Fruit fly (Drosophila melanogaster) whole organism, embryonic: Measurements from ENCODE around the gene SrpRalpha.

ENCODE experiments used
- Abd-B ChIP-seq: fragments of 200-800 bp; sonication (Bioruptor generic); optimal IDR thresholded peaks from 2 replicates; lab custom pipeline; 2018; ENCODE audit warnings: missing biosample characterization, mild to moderate bottlenecking, missing genetic modification characterization, moderate library complexity
- Aef1 ChIP-seq: fragments of 200-800 bp; sonication (Bioruptor generic); IDR thresholded peaks from 3 replicates; pipeline ENCODE4 v1.3.6; 2022; ENCODE audit warnings: missing biosample characterization, missing genetic modification characterization
- CG10147 ChIP-seq: fragments of 200-800 bp; sonication (Bioruptor generic); optimal IDR thresholded peaks from 2 replicates; lab custom pipeline; 2019; ENCODE audit warnings: missing biosample characterization, mild to moderate bottlenecking, missing genetic modification characterization, moderate library complexity
- CG1024 ChIP-seq: fragments of 200-800 bp; sonication (Bioruptor generic); IDR thresholded peaks from 2 replicates; pipeline ENCODE4 v1.3.6; 2022; ENCODE audit warnings: missing biosample characterization, missing genetic modification characterization
- CG10654 ChIP-seq: fragments of 200-800 bp; sonication (Bioruptor generic); optimal IDR thresholded peaks from 2 replicates; lab custom pipeline; 2016; ENCODE audit warnings: missing biosample characterization, missing genetic modification characterization
- CG10979 ChIP-seq: fragments of 200-800 bp; sonication (Bioruptor generic); optimal IDR thresholded peaks from 2 replicates; lab custom pipeline; 2018; ENCODE audit warnings: missing biosample characterization, mild to moderate bottlenecking, missing genetic modification characterization, moderate library complexity
- CG11560 ChIP-seq: fragments of 200-800 bp; sonication (Bioruptor generic); IDR thresholded peaks from 3 replicates; pipeline ENCODE4 v1.3.6; 2022; ENCODE audit warnings: missing biosample characterization, missing genetic modification characterization
- CG12071 ChIP-seq: fragments of 200-800 bp; sonication (Bioruptor generic); optimal IDR thresholded peaks from 3 replicates; lab custom pipeline; 2018; ENCODE audit warnings: missing biosample characterization, mild to moderate bottlenecking, missing genetic modification characterization
- CG12236 ChIP-seq: fragments of 200-800 bp; sonication (Bioruptor generic); optimal IDR thresholded peaks from 2 replicates; lab custom pipeline; 2016; ENCODE audit warnings: missing biosample characterization, missing genetic modification characterization
- CG13287 ChIP-seq: fragments of 200-800 bp; sonication (Bioruptor generic); IDR thresholded peaks from 2 replicates; pipeline ENCODE4 v1.3.6; 2022; ENCODE audit warnings: missing biosample characterization, missing genetic modification characterization; ENCODE audit not compliant: partially characterized antibody
- CG16863 ChIP-seq: fragments of 200-800 bp; sonication (Bioruptor generic); optimal IDR thresholded peaks from 3 replicates; lab custom pipeline; 2016; ENCODE audit warnings: missing biosample characterization, missing genetic modification characterization
- CG2120 ChIP-seq: fragments of 200-800 bp; sonication (Bioruptor generic); optimal IDR thresholded peaks from 3 replicates; lab custom pipeline; 2016; ENCODE audit warnings: missing biosample characterization, missing genetic modification characterization
- CG2129 ChIP-seq: fragments of 200-800 bp; sonication (Bioruptor generic); IDR thresholded peaks from 2 replicates; pipeline ENCODE4 v1.3.6; 2022; ENCODE audit warnings: missing biosample characterization, missing genetic modification characterization; ENCODE audit not compliant: partially characterized antibody
- CG32532 ChIP-seq: fragments of 200-800 bp; sonication (Bioruptor generic); IDR thresholded peaks from 2 replicates; pipeline ENCODE4 v1.3.6; 2022; ENCODE audit warnings: missing biosample characterization, missing genetic modification characterization
- CG32767 ChIP-seq: fragments of 200-800 bp; sonication (Bioruptor generic); IDR thresholded peaks from 2 replicates; pipeline ENCODE4 v1.3.6; 2022; ENCODE audit warnings: missing biosample characterization, missing genetic modification characterization
- CG32772 ChIP-seq: fragments of 200-800 bp; sonication (Bioruptor generic); IDR thresholded peaks from 2 replicates; pipeline ENCODE4 v1.3.6; 2022; ENCODE audit warnings: missing biosample characterization, missing genetic modification characterization
- CG4617 ChIP-seq: fragments of 200-800 bp; sonication (Bioruptor generic); optimal IDR thresholded peaks from 3 replicates; lab custom pipeline; 2016; ENCODE audit warnings: missing biosample characterization, missing genetic modification characterization, borderline replicate concordance
- CG4730 ChIP-seq: fragments of 200-800 bp; sonication (Bioruptor generic); IDR thresholded peaks from 2 replicates; pipeline ENCODE4 v1.3.6; 2022; ENCODE audit warnings: missing biosample characterization, missing genetic modification characterization
- CG6791 ChIP-seq: fragments of 200-800 bp; sonication (Bioruptor generic); IDR thresholded peaks from 3 replicates; pipeline ENCODE4 v1.3.6; 2022; ENCODE audit warnings: missing biosample characterization, missing genetic modification characterization; ENCODE audit not compliant: partially characterized antibody
- CG7745 ChIP-seq: fragments of 200-800 bp; sonication (Bioruptor generic); optimal IDR thresholded peaks from 2 replicates; lab custom pipeline; 2018; ENCODE audit warnings: missing biosample characterization, mild to moderate bottlenecking, missing genetic modification characterization, moderate library complexity
- CG9797 ChIP-seq: fragments of 200-800 bp; sonication (Bioruptor generic); optimal IDR thresholded peaks from 3 replicates; lab custom pipeline; 2018; ENCODE audit warnings: missing biosample characterization, mild to moderate bottlenecking, missing genetic modification characterization
- Dll ChIP-seq: fragments of 200-800 bp; sonication (Bioruptor generic); IDR thresholded peaks from 4 replicates; pipeline ENCODE4 v1.3.6; 2022; ENCODE audit warnings: missing biosample characterization, missing genetic modification characterization; ENCODE audit not compliant: partially characterized antibody
- Doc2 ChIP-seq: fragments of 200-800 bp; sonication (Bioruptor generic); IDR thresholded peaks from 2 replicates; pipeline ENCODE4 v1.3.6; 2022; ENCODE audit warnings: missing biosample characterization, missing genetic modification characterization
- Dref ChIP-seq: fragments of 200-800 bp; sonication (Bioruptor generic); IDR thresholded peaks from 2 replicates; pipeline ENCODE4 v1.3.6; 2022; ENCODE audit warnings: missing biosample characterization, missing genetic modification characterization
- E2f2 ChIP-seq: fragments of 200-800 bp; sonication (Bioruptor generic); IDR thresholded peaks from 2 replicates; pipeline ENCODE4 v1.3.6; 2022; ENCODE audit warnings: missing biosample characterization, missing genetic modification characterization
- Ets65A ChIP-seq: fragments of 200-800 bp; sonication (Bioruptor generic); peaks from one replicate; lab custom pipeline; 2016; ENCODE audit warnings: missing biosample characterization, missing genetic modification characterization
- MBD-R2 ChIP-seq: fragments of 200-800 bp; sonication (Bioruptor generic); IDR thresholded peaks from 2 replicates; pipeline ENCODE4 v1.3.6; 2022; ENCODE audit warnings: missing biosample characterization, missing genetic modification characterization
- MESR4 ChIP-seq: fragments of 200-800 bp; sonication (Bioruptor generic); optimal IDR thresholded peaks from 2 replicates; lab custom pipeline; 2018; ENCODE audit warnings: missing biosample characterization, mild to moderate bottlenecking, missing genetic modification characterization, moderate library complexity
- NK7.1 ChIP-seq: fragments of 200-800 bp; sonication (Bioruptor generic); optimal IDR thresholded peaks from 3 replicates; lab custom pipeline; 2016; ENCODE audit warnings: missing biosample characterization, missing genetic modification characterization
- Rfx ChIP-seq: fragments of 200-800 bp; sonication (Bioruptor generic); IDR thresholded peaks from 2 replicates; pipeline ENCODE4 v1.3.6; 2022; ENCODE audit warnings: missing biosample characterization, missing genetic modification characterization
- Sin3A ChIP-seq: fragments of >200 bp; optimal IDR thresholded peaks from 2 replicates; lab custom pipeline; 2018
- YL-1 ChIP-seq: fragments of 200-800 bp; sonication (Bioruptor generic); optimal IDR thresholded peaks from 3 replicates; lab custom pipeline; 2017; ENCODE audit warnings: missing biosample characterization, mild to moderate bottlenecking, missing genetic modification characterization
- chif ChIP-seq, 2 experiments: fragments of 200-800 bp; sonication (Bioruptor generic); optimal IDR thresholded peaks; 3 replicates each; lab custom pipeline; 2016; ENCODE audit warnings: missing biosample characterization in 2 of 2, missing genetic modification characterization in 2 of 2
- dimm ChIP-seq: fragments of 200-800 bp; sonication (Bioruptor generic); IDR thresholded peaks from 2 replicates; pipeline ENCODE4 v1.3.6; 2022; ENCODE audit warnings: missing biosample characterization, missing genetic modification characterization
- dysf ChIP-seq: fragments of 200-800 bp; sonication (Bioruptor generic); IDR thresholded peaks from 3 replicates; pipeline ENCODE4 v1.3.6; 2022; ENCODE audit warnings: missing biosample characterization, missing genetic modification characterization
- esg ChIP-seq: fragments of 200-800 bp; sonication (Bioruptor generic); conservative IDR thresholded peaks from 2 replicates; pipeline ENCODE4 v1.3.6; 2022; ENCODE audit warnings: missing biosample characterization, missing genetic modification characterization
- fd64A ChIP-seq: fragments of 200-800 bp; sonication (Bioruptor generic); optimal IDR thresholded peaks from 3 replicates; lab custom pipeline; 2018; ENCODE audit warnings: missing biosample characterization, mild to moderate bottlenecking, missing genetic modification characterization
- hb ChIP-seq: fragments of 200-800 bp; sonication (Bioruptor generic); IDR thresholded peaks from 3 replicates; pipeline ENCODE4 v1.3.6; 2022; ENCODE audit warnings: missing biosample characterization, missing genetic modification characterization; ENCODE audit not compliant: partially characterized antibody
- hbn ChIP-seq: fragments of 200-800 bp; sonication (Bioruptor generic); IDR thresholded peaks from 2 replicates; pipeline ENCODE4 v1.3.6; 2022; ENCODE audit warnings: missing biosample characterization, missing genetic modification characterization; ENCODE audit not compliant: partially characterized antibody
- inv ChIP-seq: fragments of 200-800 bp; sonication (Bioruptor generic); IDR thresholded peaks from 2 replicates; pipeline ENCODE4 v1.3.6; 2022; ENCODE audit warnings: missing biosample characterization, missing genetic modification characterization; ENCODE audit not compliant: partially characterized antibody
- lilli ChIP-seq: fragments of 200-800 bp; sonication (Bioruptor generic); optimal IDR thresholded peaks from 3 replicates; lab custom pipeline; 2016; ENCODE audit warnings: missing biosample characterization, missing genetic modification characterization
- nerfin-2 ChIP-seq: fragments of 200-800 bp; sonication (Bioruptor generic); IDR thresholded peaks from 2 replicates; pipeline ENCODE4 v1.3.6; 2022; ENCODE audit warnings: missing biosample characterization, missing genetic modification characterization; ENCODE audit not compliant: partially characterized antibody
- otp ChIP-seq: fragments of 200-800 bp; sonication (Bioruptor generic); IDR thresholded peaks from 3 replicates; pipeline ENCODE4, ENCODE4 v1.3.6; 2022; ENCODE audit warnings: missing biosample characterization, missing genetic modification characterization
- sna ChIP-seq: fragments of 200-800 bp; sonication (Bioruptor generic); IDR thresholded peaks from 2 replicates; pipeline ENCODE4 v1.3.6; 2022; ENCODE audit warnings: missing biosample characterization, missing genetic modification characterization; ENCODE audit not compliant: partially characterized antibody
- stc ChIP-seq: fragments of 200-800 bp; sonication (Bioruptor generic); IDR thresholded peaks from 2 replicates; pipeline ENCODE4 v1.3.6; 2022; ENCODE audit warnings: missing biosample characterization, missing genetic modification characterization
- trem ChIP-seq: fragments of 200-800 bp; optimal IDR thresholded peaks from 3 replicates; lab custom pipeline; 2019; ENCODE audit warnings: missing biosample characterization, mild to moderate bottlenecking, missing genetic modification characterization, moderate library complexity
- vnd ChIP-seq: fragments of 200-800 bp; sonication (Bioruptor generic); IDR thresholded peaks from 3 replicates; pipeline ENCODE4 v1.3.6; 2022; ENCODE audit warnings: missing biosample characterization, missing genetic modification characterization; ENCODE audit not compliant: partially characterized antibody
- zen2 ChIP-seq: fragments of 200-800 bp; sonication (Bioruptor generic); IDR thresholded peaks from 3 replicates; pipeline ENCODE4 v1.3.6; 2022; ENCODE audit warnings: missing biosample characterization, missing genetic modification characterization; ENCODE audit not compliant: partially characterized antibody

Gene SrpRalpha

dm6 chrX:11124749-11125508 is 4.0 kb downstream of the SrpRalpha start, which contains the start of gene Rpt3 (continued):
- peak; percentile 78 for TF ChIP-seq Dref
- TF ChIP-seq CG32767 (GFP tag; lab: Robert Waterston, UW): no peak
- TF ChIP-seq CG2120 (GFP tag; lab: Kevin White, UChicago): peak; percentile 27
- no peak for TF ChIP-seq otp
- TF ChIP-seq MBD-R2 (GFP tag; lab: Robert Waterston, UW): peak; percentile 47
- TF ChIP-seq Abd-B (GFP tag; lab: Kevin White, UChicago): peak; percentile 15
- no peak for TF ChIP-seq dysf
- TF ChIP-seq CG4730 (GFP tag; lab: Robert Waterston, UW): no peak
- TF ChIP-seq chif (GFP tag; optimal IDR thresholded peaks at IDR 0.05; lab: Kevin White, UChicago): peak in 1 of 2 experiments; percentile 20
- TF ChIP-seq dimm (GFP tag; lab: Robert Waterston, UW): no peak
- peak; percentile 86 for TF ChIP-seq Dll (GFP tag; lab: Robert Waterston, UW)
- TF ChIP-seq inv (GFP tag; lab: Robert Waterston, UW): peak; percentile 74; the same call in 1 of the 2 replicates
- TF ChIP-seq CG6791 (GFP tag; lab: Robert Waterston, UW): peak; percentile 73
- TF ChIP-seq CG1024 (GFP tag; lab: Robert Waterston, UW): no peak
- no peak for TF ChIP-seq esg
- peak; percentile 72; the same call in 2 of the 3 replicates for TF ChIP-seq hb (GFP tag; lab: Robert Waterston, UW)
- peak; percentile 7; the same call in 1 of the 2 replicates for TF ChIP-seq Rfx (GFP tag; lab: Robert Waterston, UW)
- no peak for TF ChIP-seq CG12236 (GFP tag; lab: Kevin White, UChicago)
- TF ChIP-seq CG32772: 0 out of 2 replicates have a peak, but pooled peaks have one; percentile 9
- TF ChIP-seq CG7745 (tag; lab: Kevin White, UChicago): no peak
- TF ChIP-seq CG9797 (GFP tag; lab: Kevin White, UChicago): peak; percentile 14
- no peak for TF ChIP-seq CG10979 (tag; lab: Kevin White, UChicago)
- TF ChIP-seq CG32532 (GFP tag; lab: Robert Waterston, UW): 0 out of 2 replicates have a peak, but pooled peaks have one; percentile 8
- peak; percentile 79 for TF ChIP-seq Sin3A (lab: Kevin White, UChicago)
- peak; percentile 68; the same call in 1 of the 3 replicates for TF ChIP-seq zen2 (GFP tag; lab: Robert Waterston, UW)
- TF ChIP-seq Ets65A: peak; percentile 40
- TF ChIP-seq E2f2 (GFP tag; lab: Robert Waterston, UW): 0 out of 2 replicates have a peak, but pooled peaks have one; percentile 6
- peak; percentile 47; the same call in 1 of the 2 replicates for TF ChIP-seq nerfin-2 (GFP tag; lab: Robert Waterston, UW)
- TF ChIP-seq trem (tag; lab: Kevin White, UChicago): peak; percentile 30
- peak; percentile 59 for TF ChIP-seq CG16863
- TF ChIP-seq CG12071 (GFP tag; lab: Kevin White, UChicago): no peak
- peak; percentile 78 for TF ChIP-seq CG13287 (GFP tag; lab: Robert Waterston, UW)
- TF ChIP-seq stc: no peak
- peak; percentile 24 for TF ChIP-seq lilli (GFP tag; lab: Kevin White, UChicago)
- peak; percentile 43 for TF ChIP-seq CG4617 (GFP tag; lab: Kevin White, UChicago)
- peak; percentile 77; the same call in 2 of the 3 replicates for TF ChIP-seq vnd
- no peak for TF ChIP-seq NK7.1 (GFP tag; lab: Kevin White, UChicago)
- no peak for TF ChIP-seq fd64A (GFP tag; lab: Kevin White, UChicago)
- TF ChIP-seq CG10654 (GFP tag; lab: Kevin White, UChicago): no peak
- TF ChIP-seq Aef1 (GFP tag; lab: Robert Waterston, UW): 0 out of 3 replicates have a peak, but pooled peaks have one; percentile 12
- peak; percentile 40; the same call in 1 of the 3 replicates for TF ChIP-seq CG11560 (tag; lab: Robert Waterston, UW)
- no peak for TF ChIP-seq Doc2
- TF ChIP-seq hbn: peak; percentile 63
- TF ChIP-seq CG2129: 0 out of 2 replicates have a peak, but pooled peaks have one; percentile 53
- TF ChIP-seq CG10147: no peak
- peak; percentile 78 for TF ChIP-seq MESR4 (GFP tag; lab: Kevin White, UChicago)
- TF ChIP-seq YL-1: peak; percentile 43
- TF ChIP-seq sna (GFP tag; lab: Robert Waterston, UW): peak; percentile 77
